Worm (Caenorhabditis elegans) whole organism, L2 larva: ENCODE results near the gene ZK218.1.

Experiments
- ama-1 ChIP-seq: fragments of 150-350 bp; optimal IDR thresholded peaks from 2 replicates; lab custom pipeline; 2018; ENCODE audit warnings: inconsistent platforms
- blmp-1 ChIP-seq: sonication (generic microtip); optimal IDR thresholded peaks from 2 replicates; lab custom pipeline; 2017; ENCODE audit warnings: missing genetic modification characterization, mild to moderate bottlenecking, missing compliant biosample characterization, antibody characterized with exemption, moderate library complexity; ENCODE audit not compliant: insufficient read depth
- elt-3 ChIP-seq: sonication (generic microtip); optimal IDR thresholded peaks from 2 replicates; lab custom pipeline; 2017; ENCODE audit warnings: missing biosample characterization, missing genetic modification characterization
- mbf-1 ChIP-seq: sonication (generic microtip); optimal IDR thresholded peaks from 2 replicates; lab custom pipeline; 2017; ENCODE audit warnings: missing biosample characterization, missing genetic modification characterization
- mdl-1 ChIP-seq, 2 experiments: fragments of 150-350 bp in 1 of 2; sonication (generic microtip) in 1 of 2; optimal IDR thresholded peaks; 2 replicates each; lab custom pipeline; 2017; ENCODE audit warnings: missing biosample characterization in 2 of 2, missing genetic modification characterization in 2 of 2
- nhr-10 ChIP-seq: sonication (generic microtip); optimal IDR thresholded peaks from 2 replicates; lab custom pipeline; 2017; ENCODE audit warnings: missing biosample characterization, missing genetic modification characterization
- nhr-11 ChIP-seq: fragments of 150-350 bp; optimal IDR thresholded peaks from 2 replicates; lab custom pipeline; 2014; ENCODE audit warnings: missing biosample characterization, missing genetic modification characterization
- nhr-21 ChIP-seq: fragments of 150-350 bp; optimal IDR thresholded peaks from 2 replicates; lab custom pipeline; 2014; ENCODE audit warnings: missing biosample characterization, missing genetic modification characterization
- snpc-4 ChIP-seq: fragments of 150-350 bp; optimal IDR thresholded peaks from 2 replicates; lab custom pipeline; 2014; ENCODE audit warnings: missing biosample characterization, missing genetic modification characterization
- zag-1 ChIP-seq: fragments of 150-350 bp; optimal IDR thresholded peaks from 2 replicates; lab custom pipeline; 2014; ENCODE audit warnings: missing biosample characterization, missing genetic modification characterization
- ztf-1 ChIP-seq: fragments of 200-800 bp; sonication (Bioruptor generic); conservative IDR thresholded peaks from 2 replicates; pipeline ENCODE4 v1.3.6; 2022; ENCODE audit warnings: missing genetic modification characterization, missing compliant biosample characterization

ce11 chrV:17104527-17104926 lies 12.2 kb downstream of the ZK218.1 start, which contains the start of gene nhr-248:
- TF ChIP-seq zag-1 (tag; lab: Kevin White, UChicago) = no peak
- no peak for TF ChIP-seq snpc-4
- TF ChIP-seq elt-3 (tag; lab: Kevin White, UChicago) = no peak
- no peak for TF ChIP-seq nhr-11 (tag; lab: Kevin White, UChicago)
- no peak for TF ChIP-seq ama-1 (lab: Kevin White, UChicago)
- no peak for TF ChIP-seq mdl-1 (tag; optimal IDR thresholded peaks at IDR 0.05; lab: Kevin White, UChicago)
- TF ChIP-seq nhr-10 (tag; lab: Kevin White, UChicago) = no peak
- no peak for TF ChIP-seq nhr-21 (tag; lab: Kevin White, UChicago)
- no peak for TF ChIP-seq mbf-1 (tag; lab: Kevin White, UChicago)
- no peak for TF ChIP-seq blmp-1
- no peak for TF ChIP-seq ztf-1
